Worm (Caenorhabditis elegans): ENCODE results near the gene ZK1290.7.

ce11 chrII:7521420-7521819, 3.9 kb downstream of the ZK1290.7 start:
- no peak for TF ChIP-seq nhr-76 (tag; optimal IDR thresholded peaks at IDR 0.05)
- no peak for TF ChIP-seq ztf-11 (tag; optimal IDR thresholded peaks at IDR 0.05)
- TF ChIP-seq nhr-237 (tag; optimal IDR thresholded peaks at IDR 0.05) = no peak
- TF ChIP-seq hlh-1 (tag; optimal IDR thresholded peaks at IDR 0.05) = no peak
- TF ChIP-seq ham-2 (GFP tag; optimal IDR thresholded peaks at IDR 0.05) = no peak
- TF ChIP-seq ceh-83 (GFP tag; optimal IDR thresholded peaks at IDR 0.05) = no peak
